Fruit fly (Drosophila melanogaster): ENCODE measurements around the gene ase.

DNA sequence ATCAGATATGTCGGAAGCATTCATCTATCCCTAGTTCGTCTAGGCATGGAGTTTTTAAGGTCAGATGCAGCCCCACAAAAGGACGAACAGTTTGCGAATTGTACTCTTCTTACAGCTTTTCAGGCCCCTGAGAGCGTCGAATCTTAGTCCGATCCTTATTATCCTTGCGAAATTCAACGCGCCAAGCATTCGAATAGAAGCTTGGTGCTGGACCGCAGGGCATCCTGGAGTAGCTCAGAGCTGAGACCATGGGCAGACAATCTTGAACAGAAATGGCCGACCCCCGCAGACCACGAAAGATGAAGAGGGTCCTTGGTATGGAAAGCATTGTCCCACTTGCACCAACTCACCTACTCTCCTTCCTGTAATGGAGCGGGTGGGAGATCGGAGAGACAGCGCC, 18.2 kb downstream of the ase start, which contains the start of gene CG32817:
- TF ChIP-seq psq (GFP tag; optimal IDR thresholded peaks at IDR 0.05): no peak
- no peak for TF ChIP-seq rgr (GFP tag; optimal IDR thresholded peaks at IDR 0.05)
- TF ChIP-seq Abd-B (GFP tag; optimal IDR thresholded peaks at IDR 0.05): no peak
- no peak for TF ChIP-seq usp (GFP tag; optimal IDR thresholded peaks at IDR 0.05)
